Fruit fly (Drosophila melanogaster) whole organism, embryonic: ENCODE results near the gene Rtnl1.

ENCODE experiments used
- ATbp ChIP-seq: fragments of 200-800 bp; sonication (Bioruptor generic); optimal IDR thresholded peaks from 2 replicates; lab custom pipeline; 2017; ENCODE audit warnings: missing biosample characterization, mild to moderate bottlenecking, missing genetic modification characterization, missing genetic modification reagents
- Ada2b ChIP-seq: fragments of 200-800 bp; sonication (Bioruptor generic); IDR thresholded peaks from 2 replicates; pipeline ENCODE4 v1.3.6; 2022; ENCODE audit warnings: missing biosample characterization, missing genetic modification characterization
- Aef1 ChIP-seq: fragments of 200-800 bp; sonication (Bioruptor generic); IDR thresholded peaks from 3 replicates; pipeline ENCODE4 v1.3.6; 2022; ENCODE audit warnings: missing biosample characterization, missing genetic modification characterization
- Blimp-1 ChIP-seq: fragments of 200-800 bp; sonication (Bioruptor generic); optimal IDR thresholded peaks from 3 replicates; lab custom pipeline; 2018; ENCODE audit warnings: missing biosample characterization, missing genetic modification characterization, mild to moderate bottlenecking, moderate library complexity, missing genetic modification reagents
- CG11085 ChIP-seq: fragments of 200-800 bp; sonication (Bioruptor generic); IDR thresholded peaks from 2 replicates; pipeline ENCODE4 v1.3.6; 2022; ENCODE audit warnings: missing biosample characterization, missing genetic modification characterization
- CG12236 ChIP-seq: fragments of 200-800 bp; sonication (Bioruptor generic); optimal IDR thresholded peaks from 2 replicates; lab custom pipeline; 2016; ENCODE audit warnings: missing biosample characterization, missing genetic modification characterization
- CG12659 ChIP-seq: fragments of 200-800 bp; sonication (Bioruptor generic); optimal IDR thresholded peaks from 3 replicates; lab custom pipeline; 2017; ENCODE audit warnings: mild to moderate bottlenecking, missing biosample characterization, missing genetic modification reagents, missing genetic modification characterization
- CG12744 ChIP-seq: fragments of 200-800 bp; sonication (Bioruptor generic); optimal IDR thresholded peaks from 2 replicates; lab custom pipeline; 2016; ENCODE audit warnings: missing biosample characterization, missing genetic modification characterization
- CG13775 ChIP-seq: fragments of 200-800 bp; sonication (Bioruptor generic); optimal IDR thresholded peaks from 3 replicates; lab custom pipeline; 2017; ENCODE audit warnings: missing biosample characterization, mild to moderate bottlenecking, missing genetic modification characterization
- CG14710 ChIP-seq: fragments of 200-800 bp; sonication (Bioruptor generic); optimal IDR thresholded peaks from 3 replicates; lab custom pipeline; 2019; ENCODE audit warnings: missing biosample characterization, mild to moderate bottlenecking, missing genetic modification characterization, moderate library complexity
- CG1647 ChIP-seq: fragments of 200-800 bp; sonication (Bioruptor generic); optimal IDR thresholded peaks from 3 replicates; lab custom pipeline; 2016; ENCODE audit warnings: missing biosample characterization, missing genetic modification characterization
- CG16779 ChIP-seq: fragments of 200-800 bp; sonication (Bioruptor generic); IDR thresholded peaks from 2 replicates; pipeline ENCODE4 v1.3.6; 2022; ENCODE audit warnings: missing biosample characterization, missing genetic modification characterization
- CG16813 ChIP-seq: fragments of 200-800 bp; sonication (Bioruptor generic); IDR thresholded peaks from 3 replicates; pipeline ENCODE4 v1.3.6; 2022; ENCODE audit warnings: missing biosample characterization, missing genetic modification characterization; ENCODE audit not compliant: partially characterized antibody
- CG2875 ChIP-seq: fragments of 200-800 bp; sonication (Bioruptor generic); optimal IDR thresholded peaks from 2 replicates; lab custom pipeline; 2017; ENCODE audit warnings: missing biosample characterization, mild to moderate bottlenecking, missing genetic modification characterization, missing genetic modification reagents
- CG31441 ChIP-seq: fragments of 200-800 bp; sonication (Bioruptor generic); IDR thresholded peaks from 2 replicates; pipeline ENCODE4 v1.3.6; 2022; ENCODE audit warnings: missing biosample characterization, missing genetic modification characterization
- CG32772 ChIP-seq: fragments of 200-800 bp; sonication (Bioruptor generic); IDR thresholded peaks from 2 replicates; pipeline ENCODE4 v1.3.6; 2022; ENCODE audit warnings: missing biosample characterization, missing genetic modification characterization
- CG33557 ChIP-seq: fragments of 200-800 bp; sonication (Bioruptor generic); optimal IDR thresholded peaks from 2 replicates; lab custom pipeline; 2019; ENCODE audit warnings: missing biosample characterization, mild to moderate bottlenecking, missing genetic modification characterization, moderate library complexity
- CG4730 ChIP-seq: fragments of 200-800 bp; sonication (Bioruptor generic); IDR thresholded peaks from 2 replicates; pipeline ENCODE4 v1.3.6; 2022; ENCODE audit warnings: missing biosample characterization, missing genetic modification characterization
- CG4854 ChIP-seq: fragments of 200-800 bp; sonication (Bioruptor generic); optimal IDR thresholded peaks from 2 replicates; lab custom pipeline; 2016; ENCODE audit warnings: missing biosample characterization, missing genetic modification characterization, inconsistent platforms
- CG5245 ChIP-seq: fragments of 200-800 bp; sonication (Bioruptor generic); optimal IDR thresholded peaks from 3 replicates; lab custom pipeline; 2016; ENCODE audit warnings: missing biosample characterization, missing genetic modification characterization
- CG7745 ChIP-seq: fragments of 200-800 bp; sonication (Bioruptor generic); optimal IDR thresholded peaks from 2 replicates; lab custom pipeline; 2018; ENCODE audit warnings: missing biosample characterization, mild to moderate bottlenecking, missing genetic modification characterization, moderate library complexity
- CG9609 ChIP-seq: fragments of 200-800 bp; sonication (Bioruptor generic); optimal IDR thresholded peaks from 3 replicates; lab custom pipeline; 2016; ENCODE audit warnings: missing biosample characterization, missing genetic modification characterization
- CG9932 ChIP-seq: fragments of 200-800 bp; sonication (Bioruptor generic); IDR thresholded peaks from 2 replicates; pipeline ENCODE4 v1.3.6; 2022; ENCODE audit warnings: missing biosample characterization, missing genetic modification characterization
- Doc2 ChIP-seq: fragments of 200-800 bp; sonication (Bioruptor generic); IDR thresholded peaks from 2 replicates; pipeline ENCODE4 v1.3.6; 2022; ENCODE audit warnings: missing biosample characterization, missing genetic modification characterization
- GATAe ChIP-seq: fragments of 200-800 bp; sonication (Bioruptor generic); conservative IDR thresholded peaks from 2 replicates; pipeline ENCODE4 v1.3.6; 2022; ENCODE audit warnings: missing biosample characterization, missing genetic modification characterization
- Gug ChIP-seq: fragments of 200-800 bp; sonication (Bioruptor generic); IDR thresholded peaks from 4 replicates; pipeline ENCODE4 v1.3.6; 2022; ENCODE audit warnings: missing biosample characterization, missing genetic modification characterization
- H15 ChIP-seq: fragments of 200-800 bp; sonication (Bioruptor generic); IDR thresholded peaks from 3 replicates; pipeline ENCODE4 v1.3.6; 2022; ENCODE audit warnings: missing biosample characterization, missing genetic modification characterization
- Hand ChIP-seq: fragments of 200-800 bp; sonication (Bioruptor generic); optimal IDR thresholded peaks from 2 replicates; lab custom pipeline; 2017; ENCODE audit warnings: mild to moderate bottlenecking, missing biosample characterization, missing genetic modification reagents, missing genetic modification characterization
- MBD-R2 ChIP-seq: fragments of 200-800 bp; sonication (Bioruptor generic); IDR thresholded peaks from 2 replicates; pipeline ENCODE4 v1.3.6; 2022; ENCODE audit warnings: missing biosample characterization, missing genetic modification characterization
- MESR4 ChIP-seq: fragments of 200-800 bp; sonication (Bioruptor generic); optimal IDR thresholded peaks from 2 replicates; lab custom pipeline; 2018; ENCODE audit warnings: missing biosample characterization, mild to moderate bottlenecking, missing genetic modification characterization, moderate library complexity
- NC2β ChIP-seq: fragments of 200-800 bp; sonication (Bioruptor generic); optimal IDR thresholded peaks from 2 replicates; lab custom pipeline; 2016; ENCODE audit warnings: missing biosample characterization, missing genetic modification characterization
- Neu2 ChIP-seq: fragments of 200-800 bp; sonication (Bioruptor generic); optimal IDR thresholded peaks from 3 replicates; lab custom pipeline; 2016; ENCODE audit warnings: missing biosample characterization, missing genetic modification characterization, borderline replicate concordance
- Ravus ChIP-seq: fragments of 200-800 bp; sonication (Bioruptor generic); IDR thresholded peaks from 2 replicates; pipeline ENCODE4 v1.3.6; 2022; ENCODE audit warnings: missing biosample characterization, missing genetic modification characterization
- Rfx ChIP-seq: fragments of 200-800 bp; sonication (Bioruptor generic); IDR thresholded peaks from 2 replicates; pipeline ENCODE4 v1.3.6; 2022; ENCODE audit warnings: missing biosample characterization, missing genetic modification characterization
- Rx ChIP-seq: fragments of 200-800 bp; sonication (Bioruptor generic); IDR thresholded peaks from 2 replicates; pipeline ENCODE4 v1.3.6; 2022; ENCODE audit warnings: missing biosample characterization, missing genetic modification characterization
- az2 ChIP-seq: fragments of 200-800 bp; sonication (Bioruptor generic); optimal IDR thresholded peaks from 3 replicates; lab custom pipeline; 2016; ENCODE audit warnings: missing biosample characterization, missing genetic modification characterization
- bbx ChIP-seq: fragments of 200-800 bp; sonication (Bioruptor generic); IDR thresholded peaks from 2 replicates; pipeline ENCODE4 v1.3.6; 2022; ENCODE audit warnings: missing biosample characterization, missing genetic modification characterization; ENCODE audit not compliant: partially characterized antibody
- bsh ChIP-seq, 2 experiments: fragments of 200-800 bp; sonication (Bioruptor generic); optimal IDR thresholded peaks; 2 replicates each; lab custom pipeline; 2017 to 2018; ENCODE audit warnings: mild to moderate bottlenecking in 2 of 2, missing biosample characterization in 2 of 2, missing genetic modification characterization in 2 of 2, moderate library complexity in 1 of 2
- crol ChIP-seq: fragments of 200-800 bp; sonication (Bioruptor generic); IDR thresholded peaks from 2 replicates; pipeline ENCODE4 v1.3.6; 2022; ENCODE audit warnings: missing biosample characterization, missing genetic modification characterization
- gsb ChIP-seq: fragments of 200-800 bp; sonication (Bioruptor generic); IDR thresholded peaks from 2 replicates; pipeline ENCODE4 v1.3.6; 2022; ENCODE audit warnings: missing biosample characterization, missing genetic modification characterization
- ham ChIP-seq: fragments of 200-800 bp; sonication (Bioruptor generic); IDR thresholded peaks from 2 replicates; pipeline ENCODE4 v1.3.6; 2022; ENCODE audit warnings: missing biosample characterization, missing genetic modification characterization
- lilli ChIP-seq: fragments of 200-800 bp; sonication (Bioruptor generic); optimal IDR thresholded peaks from 3 replicates; lab custom pipeline; 2016; ENCODE audit warnings: missing biosample characterization, missing genetic modification characterization
- mam ChIP-seq: fragments of 200-800 bp; sonication (Bioruptor generic); optimal IDR thresholded peaks from 3 replicates; lab custom pipeline; 2016; ENCODE audit warnings: missing biosample characterization, missing genetic modification characterization
- nom ChIP-seq: fragments of 200-800 bp; sonication (Bioruptor generic); optimal IDR thresholded peaks from 2 replicates; lab custom pipeline; 2017; ENCODE audit warnings: missing biosample characterization, missing genetic modification characterization, mild to moderate bottlenecking, moderate library complexity, missing genetic modification reagents
- pfk ChIP-seq: fragments of 200-800 bp; sonication (Bioruptor generic); optimal IDR thresholded peaks from 2 replicates; lab custom pipeline; 2018; ENCODE audit warnings: missing biosample characterization, mild to moderate bottlenecking, missing genetic modification characterization, moderate library complexity
- psq ChIP-seq: fragments of 200-800 bp; sonication (Bioruptor generic); optimal IDR thresholded peaks from 2 replicates; lab custom pipeline; 2017; ENCODE audit warnings: missing biosample characterization, missing genetic modification characterization
- stc ChIP-seq: fragments of 200-800 bp; sonication (Bioruptor generic); IDR thresholded peaks from 2 replicates; pipeline ENCODE4 v1.3.6; 2022; ENCODE audit warnings: missing biosample characterization, missing genetic modification characterization
- stwl ChIP-seq: fragments of 200-800 bp; sonication (Bioruptor generic); optimal IDR thresholded peaks from 3 replicates; lab custom pipeline; 2018; ENCODE audit warnings: missing biosample characterization, mild to moderate bottlenecking, missing genetic modification characterization, moderate library complexity
- unc-4 ChIP-seq: fragments of 200-800 bp; sonication (Bioruptor generic); IDR thresholded peaks from 2 replicates; pipeline ENCODE4 v1.3.6; 2022; ENCODE audit warnings: missing biosample characterization, missing genetic modification characterization; ENCODE audit not compliant: partially characterized antibody
- usp ChIP-seq: fragments of >200 bp; optimal IDR thresholded peaks from 2 replicates; lab custom pipeline; 2017; ENCODE audit warnings: missing biosample characterization, missing genetic modification characterization

The Rtnl1 gene

DNA sequence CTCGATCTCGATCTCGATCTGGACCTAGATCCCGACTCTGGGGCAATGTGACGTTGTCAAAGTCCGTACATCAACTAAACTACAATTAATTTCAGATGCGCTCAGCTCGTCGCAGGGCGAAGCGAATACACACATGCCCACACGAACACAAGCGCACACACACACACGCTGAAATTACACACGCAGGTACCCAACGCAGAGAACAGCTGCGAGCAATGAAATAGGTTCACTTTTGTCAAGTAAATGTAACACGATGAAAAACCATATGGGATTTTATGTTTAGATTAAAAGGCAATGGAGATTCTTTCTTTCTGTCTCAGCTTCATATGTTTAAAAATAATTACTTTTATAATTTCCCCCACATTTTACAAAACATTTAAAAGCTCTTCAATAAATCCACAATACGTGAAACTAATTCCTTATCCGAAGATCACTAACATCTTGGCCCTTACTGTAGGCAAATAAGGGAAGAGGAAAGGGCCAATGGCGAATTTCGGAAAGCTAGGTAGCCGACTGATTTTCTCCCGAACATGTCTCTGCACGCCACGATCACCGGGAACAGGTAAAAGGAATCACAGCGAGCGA, 9.1 kb downstream of the Rtnl1 start (continued):
- TF ChIP-seq CG12659 (GFP tag; lab: Kevin White, UChicago) (peak; percentile 85), gsb (GFP tag; lab: Robert Waterston, UW) (peak; percentile 52; the same call in 1 of the 2 replicates), GATAe (GFP tag; lab: Robert Waterston, UW) (peak; percentile 29; the same call in 1 of the 2 replicates), CG33557 (peak; percentile 96), Rfx (GFP tag; lab: Robert Waterston, UW) (peak; percentile 81), NC2β (GFP tag; lab: Kevin White, UChicago) (peak; percentile 86), CG7745 (tag; lab: Kevin White, UChicago) (peak; percentile 30), Rx (peak; percentile 70), MESR4 (GFP tag; lab: Kevin White, UChicago) (peak; percentile 11), unc-4 (no peak), CG13775 (GFP tag; lab: Kevin White, UChicago) (peak; percentile 80), CG16813 (GFP tag; lab: Robert Waterston, UW) (0 out of 3 replicates have a peak, but pooled peaks have one; percentile 13), CG14710 (tag; lab: Kevin White, UChicago) (peak; percentile 87), CG9609 (GFP tag; lab: Kevin White, UChicago) (peak; percentile 84), nom (peak; percentile 70), stc (GFP tag; lab: Robert Waterston, UW) (peak; percentile 73), Aef1 (GFP tag; lab: Robert Waterston, UW) (peak; percentile 59), crol (GFP tag; lab: Robert Waterston, UW) (no peak), pfk (peak; percentile 32), lilli (GFP tag; lab: Kevin White, UChicago) (peak; percentile 86), mam (GFP tag; lab: Kevin White, UChicago) (peak; percentile 70), CG4730 (GFP tag; lab: Robert Waterston, UW) (peak; percentile 69), ham (GFP tag; lab: Robert Waterston, UW) (no peak), CG16779 (GFP tag; lab: Robert Waterston, UW) (no peak), CG12236 (peak; percentile 63), Ravus (GFP tag; lab: Robert Waterston, UW) (peak; percentile 53), bsh (GFP tag; optimal IDR thresholded peaks at IDR 0.05; lab: Kevin White, UChicago) (peak; percentile 75 to 83), bbx (GFP tag; lab: Robert Waterston, UW) (no peak; the same call in 1 of the 2 replicates), usp (GFP tag; lab: Kevin White, UChicago) (no peak), CG2875 (GFP tag; lab: Kevin White, UChicago) (peak; percentile 52), MBD-R2 (GFP tag; lab: Robert Waterston, UW) (peak; percentile 33; the same call in 1 of the 2 replicates), psq (peak; percentile 60), Neu2 (GFP tag; lab: Kevin White, UChicago) (peak; percentile 45), H15 (GFP tag; lab: Robert Waterston, UW) (0 out of 3 replicates have a peak, but pooled peaks have one; percentile 45), stwl (tag; lab: Kevin White, UChicago) (no peak), Doc2 (no peak), CG1647 (peak; percentile 61), ATbp (peak; percentile 77), Hand (GFP tag; lab: Kevin White, UChicago) (peak; percentile 74), CG5245 (peak; percentile 56), Gug (peak; percentile 66), CG11085 (GFP tag; lab: Robert Waterston, UW) (0 out of 2 replicates have a peak, but pooled peaks have one; percentile 20), CG12744 (GFP tag; lab: Kevin White, UChicago) (peak; percentile 75), CG9932 (GFP tag; lab: Robert Waterston, UW) (peak; percentile 78), CG31441 (peak; percentile 87), CG32772 (GFP tag; lab: Robert Waterston, UW) (peak; percentile 70), az2 (GFP tag; lab: Kevin White, UChicago) (peak; percentile 77), CG4854 (GFP tag; lab: Kevin White, UChicago) (peak; percentile 49), Ada2b (peak; percentile 84), Blimp-1 (GFP tag; lab: Kevin White, UChicago) (peak; percentile 73)
